Worm (Caenorhabditis elegans) whole organism, L2 larva: ENCODE measurements around the gene K02D10.1.

Source experiments
- ama-1 ChIP-seq: fragments of 150-350 bp; optimal IDR thresholded peaks from 2 replicates; lab custom pipeline; 2018; ENCODE audit warnings: inconsistent platforms
- ceh-82 ChIP-seq: fragments of 150-350 bp; optimal IDR thresholded peaks from 2 replicates; lab custom pipeline; 2014; ENCODE audit warnings: missing biosample characterization, missing genetic modification characterization
- elt-1 ChIP-seq: fragments of 150-350 bp; optimal IDR thresholded peaks from 2 replicates; lab custom pipeline; 2014; ENCODE audit warnings: missing biosample characterization, missing genetic modification characterization
- lin-39 ChIP-seq: fragments of 150-350 bp; optimal IDR thresholded peaks from 2 replicates; lab custom pipeline; 2014; ENCODE audit warnings: missing biosample characterization, missing genetic modification reagents, missing genetic modification characterization
- lsy-2 ChIP-seq, 2 experiments: fragments of 150-350 bp in 1 of 2; sonication (generic microtip) in 1 of 2; optimal IDR thresholded peaks; 2 replicates each; lab custom pipeline; 2014 to 2017; ENCODE audit warnings: missing biosample characterization in 2 of 2, missing genetic modification characterization in 2 of 2
- nhr-11 ChIP-seq: fragments of 150-350 bp; optimal IDR thresholded peaks from 2 replicates; lab custom pipeline; 2014; ENCODE audit warnings: missing biosample characterization, missing genetic modification characterization
- nhr-23 ChIP-seq: fragments of 150-350 bp; optimal IDR thresholded peaks from 2 replicates; lab custom pipeline; 2014; ENCODE audit warnings: missing biosample characterization, missing genetic modification reagents, missing genetic modification characterization
- nhr-77 ChIP-seq: fragments of 150-350 bp; optimal IDR thresholded peaks from 2 replicates; lab custom pipeline; 2014; ENCODE audit warnings: missing biosample characterization, missing genetic modification characterization
- snpc-4 ChIP-seq: fragments of 150-350 bp; optimal IDR thresholded peaks from 2 replicates; lab custom pipeline; 2014; ENCODE audit warnings: missing biosample characterization, missing genetic modification characterization
- unc-62 ChIP-seq: fragments of 150-350 bp; optimal IDR thresholded peaks from 2 replicates; lab custom pipeline; 2014; ENCODE audit warnings: missing biosample characterization, missing genetic modification reagents, missing genetic modification characterization
- ztf-11 ChIP-seq: sonication (generic microtip); optimal IDR thresholded peaks from 2 replicates; lab custom pipeline; 2017; ENCODE audit warnings: missing biosample characterization, missing genetic modification characterization
- ztf-4 ChIP-seq: fragments of 150-350 bp; optimal IDR thresholded peaks from 2 replicates; lab custom pipeline; 2014; ENCODE audit warnings: missing biosample characterization, missing genetic modification characterization

DNA sequence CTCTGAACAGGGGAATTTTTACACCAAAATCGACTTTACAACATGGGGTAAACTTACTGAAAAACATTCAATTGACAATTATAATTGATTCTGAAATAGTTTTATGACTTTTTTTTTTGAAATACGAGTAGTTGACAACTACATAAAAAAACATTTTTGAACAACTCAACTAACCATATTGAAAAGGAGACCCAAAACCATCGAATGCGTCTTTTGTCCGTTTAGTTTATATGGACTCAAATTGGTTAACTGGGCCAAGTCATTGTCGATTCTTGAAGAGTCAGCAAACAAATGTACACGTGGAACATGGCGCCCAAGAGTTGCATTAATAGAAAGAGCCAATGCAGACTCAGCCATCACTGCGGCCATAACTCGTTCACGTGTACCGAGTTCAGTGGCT lies 2.9 kb upstream of the K02D10.1 start:
- TF ChIP-seq ceh-82, result no peak
- TF ChIP-seq lsy-2 (tag; optimal IDR thresholded peaks at IDR 0.05; lab: Kevin White, UChicago), result no peak
- no peak for TF ChIP-seq ama-1 (lab: Kevin White, UChicago)
- no peak for TF ChIP-seq nhr-77
- no peak for TF ChIP-seq elt-1 (tag; lab: Kevin White, UChicago)
- TF ChIP-seq snpc-4 (tag; lab: Kevin White, UChicago), result no peak
- TF ChIP-seq lin-39 (tag; lab: Kevin White, UChicago), result no peak
- TF ChIP-seq nhr-11 (tag; lab: Kevin White, UChicago), result no peak
- TF ChIP-seq ztf-4 (tag; lab: Kevin White, UChicago), result no peak
- TF ChIP-seq ztf-11, result no peak
- TF ChIP-seq unc-62, result no peak
- no peak for TF ChIP-seq nhr-23 (tag; lab: Kevin White, UChicago)
